Worm (Caenorhabditis elegans): ENCODE data around the gene C04A11.1.

- TF ChIP-seq pqm-1 (tag; optimal IDR thresholded peaks at IDR 0.05) (no peak), ceh-22 (tag; optimal IDR thresholded peaks at IDR 0.05) (no peak), ceh-2 (tag; optimal IDR thresholded peaks at IDR 0.05) (no peak), lin-11 (tag; optimal IDR thresholded peaks at IDR 0.05) (no peak), ceh-9 (tag; optimal IDR thresholded peaks at IDR 0.05) (no peak), fkh-10 (GFP tag; optimal IDR thresholded peaks at IDR 0.05) (no peak), lim-6 (tag; optimal IDR thresholded peaks at IDR 0.05) (no peak), F13H6.1 (tag; optimal IDR thresholded peaks at IDR 0.05) (no peak), dve-1 (tag; optimal IDR thresholded peaks at IDR 0.05) (no peak)
These were observed 22.8 kb upstream of the C04A11.1 start for ce11 chrX:13637526-13637925.

Data from whole organism, late embryonic.